Fruit fly (Drosophila melanogaster) whole organism, wandering third instar larva: ENCODE measurements around the gene CG13059.

Source experiments
- CG32264 ChIP-seq: fragments of 200-800 bp; sonication (Bioruptor generic); optimal IDR thresholded peaks from 2 replicates; lab custom pipeline; 2016; ENCODE audit warnings: missing biosample characterization, missing genetic modification characterization
- Dif ChIP-seq: fragments of 200-275, 200-300 bp; sonication (Bioruptor generic); optimal IDR thresholded peaks from 2 replicates; lab custom pipeline; 2018; ENCODE audit warnings: missing biosample characterization, missing genetic modification characterization; ENCODE audit not compliant: partially characterized antibody
- HLH106 ChIP-seq: fragments of 200-800 bp; optimal IDR thresholded peaks from 3 replicates; lab custom pipeline; 2019; ENCODE audit warnings: missing biosample characterization, mild to moderate bottlenecking, missing genetic modification characterization, moderate library complexity
- Mio ChIP-seq: sonication (Bioruptor generic); optimal IDR thresholded peaks from 2 replicates; lab custom pipeline; 2016; ENCODE audit warnings: missing biosample characterization, missing genetic modification characterization
- Myc ChIP-seq: fragments of >200 bp; optimal IDR thresholded peaks from 2 replicates; lab custom pipeline; 2017
- Sp1 ChIP-seq: fragments of 200-800 bp; sonication (Bioruptor generic); optimal IDR thresholded peaks from 3 replicates; lab custom pipeline; 2019; ENCODE audit warnings: missing biosample characterization, mild to moderate bottlenecking, missing genetic modification characterization, moderate library complexity
- br ChIP-seq: fragments of 200-800 bp; sonication (Bioruptor generic); optimal IDR thresholded peaks from 2 replicates; lab custom pipeline; 2016; ENCODE audit warnings: missing biosample characterization, missing genetic modification characterization
- ey ChIP-seq: fragments of 200-800 bp; sonication (Bioruptor generic); optimal IDR thresholded peaks from 2 replicates; lab custom pipeline; 2016; ENCODE audit warnings: missing biosample characterization, missing genetic modification characterization
- fru ChIP-seq: fragments of 200-800 bp; sonication (Bioruptor generic); optimal IDR thresholded peaks from 3 replicates; lab custom pipeline; 2016; ENCODE audit warnings: missing biosample characterization, mild to moderate bottlenecking, missing genetic modification characterization
- h ChIP-seq: fragments of 200-800 bp; sonication (Bioruptor generic); optimal IDR thresholded peaks from 3 replicates; lab custom pipeline; 2016; ENCODE audit warnings: missing biosample characterization, mild to moderate bottlenecking, missing genetic modification characterization
- lola ChIP-seq: fragments of >200 bp; optimal IDR thresholded peaks from 2 replicates; lab custom pipeline; 2017; ENCODE audit warnings: missing biosample characterization, missing genetic modification characterization
- usp ChIP-seq: fragments of >200 bp; optimal IDR thresholded peaks from 2 replicates; lab custom pipeline; 2017; ENCODE audit warnings: missing biosample characterization, missing genetic modification characterization

dm6 chr3L:16338703-16339102, 15.2 kb downstream of the CG13059 start, which contains the start of gene CG4998:
- TF ChIP-seq CG32264, result no peak
- TF ChIP-seq lola (GFP tag; lab: Kevin White, UChicago), result no peak
- TF ChIP-seq HLH106 (tag; lab: Kevin White, UChicago), result no peak
- no peak for TF ChIP-seq Dif (GFP tag; lab: Kevin White, UChicago)
- no peak for TF ChIP-seq Sp1 (GFP tag; lab: Kevin White, UChicago)
- TF ChIP-seq h (GFP tag; lab: Kevin White, UChicago), result no peak
- no peak for TF ChIP-seq br (GFP tag; lab: Kevin White, UChicago)
- TF ChIP-seq usp (GFP tag; lab: Kevin White, UChicago), result no peak
- no peak for TF ChIP-seq Mio
- no peak for TF ChIP-seq Myc (lab: Kevin White, UChicago)
- TF ChIP-seq fru (GFP tag; lab: Kevin White, UChicago), result no peak
- no peak for TF ChIP-seq ey
